Worm (Caenorhabditis elegans): ENCODE results near the gene clec-35.

clec-35 gene

ce11 chrV:16832865-16833264, 21.0 kb downstream of the clec-35 start, which contains the start of gene phy-3:
phy-3 (plus strand) TSS chrV:16833165.
- TF ChIP-seq Y55F3AM.14 (GFP tag; optimal IDR thresholded peaks at IDR 0.05) (no peak), ztf-1 (GFP tag; conservative IDR thresholded peaks at IDR 0.05) (no peak), nhr-10 (tag; optimal IDR thresholded peaks at IDR 0.05) (no peak), nhr-25 (tag; optimal IDR thresholded peaks at IDR 0.05) (no peak), ceh-16 (tag; optimal IDR thresholded peaks at IDR 0.05) (no peak), sma-3 (GFP tag; optimal IDR thresholded peaks at IDR 0.05) (no peak), sem-4 (tag; optimal IDR thresholded peaks at IDR 0.05) (no peak), nhr-12 (tag; optimal IDR thresholded peaks at IDR 0.05) (no peak), fos-1 (tag; optimal IDR thresholded peaks at IDR 0.05) (no peak), zag-1 (tag; optimal IDR thresholded peaks at IDR 0.05) (no peak), ama-1 (optimal IDR thresholded peaks at IDR 0.05) (no peak), lin-13 (GFP tag; optimal IDR thresholded peaks at IDR 0.05) (no peak)

ce11 chrV:16831921-16832320, 21.9 kb downstream of the clec-35 start, which contains the start of gene srh-215:
srh-215 (minus strand) TSS chrV:16832021.
- TF ChIP-seq aly-2 (tag; optimal IDR thresholded peaks at IDR 0.05) (no peak), nhr-12 (tag; optimal IDR thresholded peaks at IDR 0.05) (no peak), lsy-2 (tag; optimal IDR thresholded peaks at IDR 0.05) (no peak), lin-39 (tag; optimal IDR thresholded peaks at IDR 0.05) (no peak), ceh-16 (tag; optimal IDR thresholded peaks at IDR 0.05) (no peak), nhr-10 (tag; optimal IDR thresholded peaks at IDR 0.05) (no peak), ama-1 (optimal IDR thresholded peaks at IDR 0.05) (no peak), ceh-82 (tag; optimal IDR thresholded peaks at IDR 0.05) (no peak), snpc-4 (tag; optimal IDR thresholded peaks at IDR 0.05) (no peak), crh-2 (tag; optimal IDR thresholded peaks at IDR 0.05) (no peak), unc-62 (GFP tag; optimal IDR thresholded peaks at IDR 0.05) (no peak), sma-9 (GFP tag; optimal IDR thresholded peaks at IDR 0.05) (no peak), sma-9 (tag; optimal IDR thresholded peaks at IDR 0.05) (no peak), ztf-11 (tag; optimal IDR thresholded peaks at IDR 0.05) (no peak), mab-5 (tag; optimal IDR thresholded peaks at IDR 0.05) (no peak), skn-1 (tag; optimal IDR thresholded peaks at IDR 0.05) (no peak), Y55F3AM.14 (GFP tag; optimal IDR thresholded peaks at IDR 0.05) (no peak), fos-1 (tag; optimal IDR thresholded peaks at IDR 0.05) (no peak)

- TF ChIP-seq unc-62 (GFP tag; optimal IDR thresholded peaks at IDR 0.05) (no peak), sem-4 (tag; optimal IDR thresholded peaks at IDR 0.05) (no peak), mdl-1 (tag; optimal IDR thresholded peaks at IDR 0.05) (no peak), lin-11 (tag; optimal IDR thresholded peaks at IDR 0.05) (no peak)
Observed at ce11 chrV:16831310-16831709, 22.5 kb downstream of the clec-35 start.

ce11 chrV:16829396-16829795, 24.5 kb downstream of the clec-35 start, which contains the start of gene srh-214:
srh-214 (minus strand) TSS chrV:16829755.
- no peak for TF ChIP-seq Y55F3AM.14 (GFP tag; optimal IDR thresholded peaks at IDR 0.05)
- TF ChIP-seq unc-39 (tag; optimal IDR thresholded peaks at IDR 0.05): no peak
- no peak for TF ChIP-seq gmeb-1 (tag; optimal IDR thresholded peaks at IDR 0.05)
- TF ChIP-seq sma-9 (GFP tag; optimal IDR thresholded peaks at IDR 0.05): no peak
- TF ChIP-seq sma-9 (tag; optimal IDR thresholded peaks at IDR 0.05): no peak
- TF ChIP-seq aly-2 (tag; optimal IDR thresholded peaks at IDR 0.05): no peak
- no peak for TF ChIP-seq skn-1 (tag; optimal IDR thresholded peaks at IDR 0.05)
- TF ChIP-seq crh-2 (tag; optimal IDR thresholded peaks at IDR 0.05): no peak

DNA sequence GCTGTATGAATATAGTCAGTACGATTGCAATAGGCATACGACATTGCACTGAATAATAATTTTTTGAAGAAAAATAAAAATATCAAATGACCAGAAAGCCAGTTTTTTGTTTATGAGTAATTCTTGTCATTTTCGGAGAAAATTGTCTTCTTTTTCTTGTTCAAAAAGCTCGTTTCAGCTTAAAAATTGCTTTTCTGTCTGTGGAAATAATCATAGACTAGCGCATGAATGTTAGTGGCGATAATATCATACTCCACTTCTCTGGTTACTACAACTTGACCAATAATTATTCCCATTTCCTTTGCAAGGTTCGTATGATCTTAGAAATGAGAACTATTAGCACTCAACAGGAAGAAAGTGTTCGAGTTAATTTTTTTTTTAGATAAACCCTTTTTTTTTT, 26.4 kb downstream of the clec-35 start, which contains the start of gene srh-216:
TSS of gene srh-216 (minus strand) at position 101 of the 400 bp plus-strand sequence.
- no peak for TF ChIP-seq nhr-129 (tag; optimal IDR thresholded peaks at IDR 0.05)

- TF ChIP-seq mbf-1 (tag; optimal IDR thresholded peaks at IDR 0.05) (no peak), nhr-6 (tag; optimal IDR thresholded peaks at IDR 0.05) (no peak), unc-55 (GFP tag; optimal IDR thresholded peaks at IDR 0.05) (peak; percentile 39), Y55F3AM.14 (GFP tag; optimal IDR thresholded peaks at IDR 0.05) (no peak), nhr-77 (tag; optimal IDR thresholded peaks at IDR 0.05) (no peak), ceh-16 (tag; optimal IDR thresholded peaks at IDR 0.05) (no peak), sma-3 (GFP tag; optimal IDR thresholded peaks at IDR 0.05) (no peak), unc-39 (tag; optimal IDR thresholded peaks at IDR 0.05) (no peak), snpc-4 (tag; optimal IDR thresholded peaks at IDR 0.05) (no peak)
Observed at ce11 chrV:16821270-16821737, 32.6 kb downstream of the clec-35 start, which contains the start of gene T20B3.14. T20B3.14 (minus strand) TSS chrV:16821320.

Data from whole organism, L2 larva.